Fruit fly (Drosophila melanogaster) whole organism, prepupa: ENCODE data around the gene ND-B16.6.

Source experiments
- Blimp-1 ChIP-seq: fragments of 200-800 bp; sonication (Bioruptor generic); optimal IDR thresholded peaks from 3 replicates; lab custom pipeline; 2017; ENCODE audit warnings: missing biosample characterization, missing genetic modification characterization, mild to moderate bottlenecking, moderate library complexity, missing genetic modification reagents
- CG10631 ChIP-seq: fragments of 200-800 bp; sonication (Bioruptor generic); optimal IDR thresholded peaks from 2 replicates; lab custom pipeline; 2016; ENCODE audit warnings: missing biosample characterization, missing genetic modification characterization
- CG10669 ChIP-seq: fragments of 200-800 bp; sonication (Bioruptor generic); optimal IDR thresholded peaks from 3 replicates; lab custom pipeline; 2018; ENCODE audit warnings: missing biosample characterization, mild to moderate bottlenecking, missing genetic modification characterization, moderate library complexity
- CG11762 ChIP-seq: fragments of 200-800 bp; sonication (Bioruptor generic); optimal IDR thresholded peaks from 3 replicates; lab custom pipeline; 2016; ENCODE audit warnings: missing biosample characterization, missing genetic modification characterization; ENCODE audit not compliant: insufficient read depth
- CG11902 ChIP-seq: fragments of 200-800 bp; sonication (Bioruptor generic); optimal IDR thresholded peaks from 3 replicates; lab custom pipeline; 2016; ENCODE audit warnings: missing biosample characterization, missing genetic modification characterization
- CG15336 ChIP-seq: fragments of 200-800 bp; sonication (Bioruptor generic); IDR thresholded peaks from 2 replicates; pipeline ENCODE4 v1.3.6; 2022; ENCODE audit warnings: missing biosample characterization, missing genetic modification characterization
- CG1621 ChIP-seq: fragments of 200-800 bp; sonication (Bioruptor generic); optimal IDR thresholded peaks from 3 replicates; lab custom pipeline; 2018; ENCODE audit warnings: missing biosample characterization, mild to moderate bottlenecking, missing genetic modification characterization
- CG16779 ChIP-seq: fragments of 200-800 bp; sonication (Bioruptor generic); optimal IDR thresholded peaks from 3 replicates; lab custom pipeline; 2017; ENCODE audit warnings: missing biosample characterization, mild to moderate bottlenecking, missing genetic modification characterization
- CG3032 ChIP-seq: fragments of 200-800 bp; optimal IDR thresholded peaks from 2 replicates; lab custom pipeline; 2019; ENCODE audit warnings: missing biosample characterization, mild to moderate bottlenecking, missing genetic modification characterization, moderate library complexity
- CG31627 ChIP-seq: fragments of 200-800 bp; sonication (Bioruptor generic); optimal IDR thresholded peaks from 3 replicates; lab custom pipeline; 2016; ENCODE audit warnings: missing biosample characterization, missing genetic modification characterization
- CG32006 ChIP-seq: fragments of 200-800 bp; sonication (Bioruptor generic); optimal IDR thresholded peaks from 3 replicates; lab custom pipeline; 2017; ENCODE audit warnings: missing biosample characterization, mild to moderate bottlenecking, missing genetic modification characterization
- CG34406 ChIP-seq: fragments of 200-800 bp; sonication (Bioruptor generic); optimal IDR thresholded peaks from 3 replicates; lab custom pipeline; 2016; ENCODE audit warnings: missing biosample characterization, missing genetic modification characterization
- CG6163 ChIP-seq: fragments of 200-800 bp; sonication (Bioruptor generic); IDR thresholded peaks from 3 replicates; pipeline ENCODE4 v1.3.6; 2022; ENCODE audit warnings: missing biosample characterization, missing genetic modification characterization
- CG6276 ChIP-seq: fragments of 200-800 bp; sonication (Bioruptor generic); optimal IDR thresholded peaks from 2 replicates; lab custom pipeline; 2017; ENCODE audit warnings: missing biosample characterization, mild to moderate bottlenecking, missing genetic modification characterization
- CG6792 ChIP-seq: fragments of 200-800 bp; sonication (Bioruptor generic); optimal IDR thresholded peaks from 3 replicates; lab custom pipeline; 2016; ENCODE audit warnings: missing biosample characterization, missing genetic modification characterization
- CG6808 ChIP-seq: fragments of 200-800 bp; sonication (Bioruptor generic); optimal IDR thresholded peaks from 3 replicates; lab custom pipeline; 2017; ENCODE audit warnings: missing biosample characterization, missing genetic modification characterization, mild to moderate bottlenecking, moderate library complexity, missing genetic modification reagents
- CG7368 ChIP-seq: fragments of 200-800 bp; sonication (Bioruptor generic); optimal IDR thresholded peaks from 3 replicates; lab custom pipeline; 2016; ENCODE audit warnings: missing biosample characterization, missing genetic modification characterization
- CG8119 ChIP-seq: fragments of 200-800 bp; sonication (Bioruptor generic); IDR thresholded peaks from 3 replicates; pipeline ENCODE4 v1.3.6; 2022; ENCODE audit warnings: missing biosample characterization, missing genetic modification characterization
- CG8319 ChIP-seq: fragments of 200-800 bp; sonication (Bioruptor generic); optimal IDR thresholded peaks from 3 replicates; lab custom pipeline; 2016; ENCODE audit warnings: missing biosample characterization, missing genetic modification characterization
- CG8632 ChIP-seq: fragments of 200-800 bp; sonication (Bioruptor generic); optimal IDR thresholded peaks from 3 replicates; lab custom pipeline; 2016; ENCODE audit warnings: missing biosample characterization, missing genetic modification characterization
- CG9139 ChIP-seq: fragments of 200-800 bp; sonication (Bioruptor generic); optimal IDR thresholded peaks from 3 replicates; lab custom pipeline; 2017; ENCODE audit warnings: missing biosample characterization, mild to moderate bottlenecking, missing genetic modification characterization
- Eip78C ChIP-seq: fragments of 200-800 bp; sonication (Bioruptor generic); peaks from one replicate; lab custom pipeline; 2016; ENCODE audit warnings: missing biosample characterization, missing genetic modification characterization
- Eip93F ChIP-seq: fragments of 200-800 bp; sonication (Bioruptor generic); optimal IDR thresholded peaks from 2 replicates; lab custom pipeline; 2016; ENCODE audit warnings: missing biosample characterization, mild to moderate bottlenecking, missing genetic modification characterization
- Ets21C ChIP-seq: fragments of 200-800 bp; sonication (Bioruptor generic); optimal IDR thresholded peaks from 3 replicates; lab custom pipeline; 2016; ENCODE audit warnings: missing biosample characterization, missing genetic modification characterization
- Hr39 ChIP-seq: fragments of 200-800 bp; sonication (Bioruptor generic); optimal IDR thresholded peaks from 2 replicates; lab custom pipeline; 2016; ENCODE audit warnings: missing biosample characterization, missing genetic modification characterization
- Hr4 ChIP-seq: fragments of 200-800 bp; sonication (Bioruptor generic); optimal IDR thresholded peaks from 3 replicates; lab custom pipeline; 2016; ENCODE audit warnings: missing biosample characterization, missing genetic modification characterization
- Lpt ChIP-seq: fragments of 200-800 bp; sonication (Bioruptor generic); optimal IDR thresholded peaks from 3 replicates; lab custom pipeline; 2016; ENCODE audit warnings: missing biosample characterization, missing genetic modification characterization
- Met ChIP-seq: fragments of 200-800 bp; sonication (Bioruptor generic); optimal IDR thresholded peaks from 3 replicates; lab custom pipeline; 2016; ENCODE audit warnings: missing biosample characterization, missing genetic modification characterization
- OdsH ChIP-seq: fragments of 200-800 bp; sonication (Bioruptor generic); optimal IDR thresholded peaks from 3 replicates; lab custom pipeline; 2016; ENCODE audit warnings: missing biosample characterization, missing genetic modification characterization
- Smox ChIP-seq: fragments of 200-800 bp; sonication (Bioruptor generic); optimal IDR thresholded peaks from 3 replicates; lab custom pipeline; 2016; ENCODE audit warnings: missing biosample characterization, missing genetic modification characterization
- Sox14 ChIP-seq: fragments of 200-800 bp; sonication (Bioruptor generic); optimal IDR thresholded peaks from 3 replicates; lab custom pipeline; 2016; ENCODE audit warnings: missing biosample characterization, missing genetic modification characterization
- Sox15 ChIP-seq: fragments of 200-800 bp; sonication (Bioruptor generic); optimal IDR thresholded peaks from 3 replicates; lab custom pipeline; 2016; ENCODE audit warnings: missing biosample characterization, missing genetic modification characterization
- achi ChIP-seq: fragments of 200-800 bp; sonication (Bioruptor generic); optimal IDR thresholded peaks from 3 replicates; lab custom pipeline; 2016; ENCODE audit warnings: missing biosample characterization, missing genetic modification characterization
- dac ChIP-seq: fragments of 200-800 bp; sonication (Bioruptor generic); optimal IDR thresholded peaks from 2 replicates; lab custom pipeline; 2017; ENCODE audit warnings: missing biosample characterization, mild to moderate bottlenecking, missing genetic modification characterization
- esn ChIP-seq: fragments of 200-800 bp; sonication (Bioruptor generic); optimal IDR thresholded peaks from 2 replicates; lab custom pipeline; 2016; ENCODE audit warnings: missing biosample characterization, mild to moderate bottlenecking, missing genetic modification characterization, moderate library complexity
- fd59A ChIP-seq: fragments of 200-800 bp; sonication (Bioruptor generic); optimal IDR thresholded peaks from 2 replicates; lab custom pipeline; 2017; ENCODE audit warnings: missing biosample characterization, mild to moderate bottlenecking, missing genetic modification characterization, missing genetic modification reagents
- fd85E ChIP-seq: fragments of 200-800 bp; sonication (Bioruptor generic); optimal IDR thresholded peaks from 3 replicates; lab custom pipeline; 2016; ENCODE audit warnings: missing biosample characterization, missing genetic modification characterization
- fkh ChIP-seq: fragments of 200-800 bp; sonication (Bioruptor generic); optimal IDR thresholded peaks from 3 replicates; lab custom pipeline; 2017; ENCODE audit warnings: missing biosample characterization, mild to moderate bottlenecking, missing genetic modification characterization, moderate library complexity
- lz ChIP-seq: fragments of 200-800 bp; sonication (Bioruptor generic); optimal IDR thresholded peaks from 3 replicates; lab custom pipeline; 2016; ENCODE audit warnings: missing biosample characterization, missing genetic modification characterization
- net ChIP-seq: fragments of 200-800 bp; sonication (Bioruptor generic); optimal IDR thresholded peaks from 3 replicates; lab custom pipeline; 2016; ENCODE audit warnings: missing biosample characterization, missing genetic modification characterization
- salr ChIP-seq, 2 experiments: fragments of 200-800 bp; sonication (Bioruptor generic); optimal IDR thresholded peaks; 3 replicates each; lab custom pipeline; 2016 to 2018; ENCODE audit warnings: missing biosample characterization in 2 of 2, missing genetic modification characterization in 2 of 2, mild to moderate bottlenecking in 1 of 2
- spab ChIP-seq: fragments of 200-800 bp; sonication (Bioruptor generic); optimal IDR thresholded peaks from 2 replicates; lab custom pipeline; 2017; ENCODE audit warnings: missing biosample characterization, mild to moderate bottlenecking, missing genetic modification characterization, missing genetic modification reagents
- ss ChIP-seq, 2 experiments: fragments of 200-800 bp; sonication (Bioruptor generic); optimal IDR thresholded peaks; 2 replicates in 1 of 2; 3 replicates in 1 of 2; lab custom pipeline; 2017 to 2018; ENCODE audit warnings: mild to moderate bottlenecking in 2 of 2, missing biosample characterization in 2 of 2, missing genetic modification characterization in 2 of 2, moderate library complexity in 1 of 2
- topi ChIP-seq: fragments of 200-800 bp; sonication (Bioruptor generic); optimal IDR thresholded peaks from 3 replicates; lab custom pipeline; 2016; ENCODE audit warnings: missing biosample characterization, missing genetic modification characterization

Gene ND-B16.6

dm6 chrX:6343786-6344537 is 6.2 kb downstream of the ND-B16.6 start (continued):
- peak; percentile 74 for TF ChIP-seq CG34406 (GFP tag; lab: Kevin White, UChicago)
- TF ChIP-seq Sox14: peak; percentile 91
- peak; percentile 88 for TF ChIP-seq CG6792 (GFP tag; lab: Kevin White, UChicago)
- peak; percentile 66 for TF ChIP-seq CG10669
- peak; percentile 93 for TF ChIP-seq esn (GFP tag; lab: Kevin White, UChicago)
- TF ChIP-seq net (GFP tag; lab: Kevin White, UChicago): peak; percentile 88
- peak; percentile 94 for TF ChIP-seq Met (GFP tag; lab: Kevin White, UChicago)
- peak; percentile 73 for TF ChIP-seq CG11902 (GFP tag; lab: Kevin White, UChicago)
- TF ChIP-seq OdsH (GFP tag; lab: Kevin White, UChicago): peak; percentile 86
- peak; percentile 84 for TF ChIP-seq CG10631 (GFP tag; lab: Kevin White, UChicago)
- TF ChIP-seq Hr39 (GFP tag; lab: Kevin White, UChicago): peak; percentile 92
- peak; percentile 33 for TF ChIP-seq fkh
- TF ChIP-seq CG9139 (GFP tag; lab: Kevin White, UChicago): peak; percentile 26
- peak; percentile 65 to 73 for TF ChIP-seq ss (GFP tag; optimal IDR thresholded peaks at IDR 0.05; lab: Kevin White, UChicago)
- TF ChIP-seq Hr4: peak; percentile 84
- TF ChIP-seq CG16779: peak; percentile 23
- peak; percentile 76 for TF ChIP-seq dac
- peak; percentile 47 for TF ChIP-seq Blimp-1 (GFP tag; lab: Kevin White, UChicago)
- TF ChIP-seq topi: peak; percentile 96
- peak; percentile 45 for TF ChIP-seq fd85E (GFP tag; lab: Kevin White, UChicago)
- TF ChIP-seq CG7368 (GFP tag; lab: Kevin White, UChicago): peak; percentile 63

DNA sequence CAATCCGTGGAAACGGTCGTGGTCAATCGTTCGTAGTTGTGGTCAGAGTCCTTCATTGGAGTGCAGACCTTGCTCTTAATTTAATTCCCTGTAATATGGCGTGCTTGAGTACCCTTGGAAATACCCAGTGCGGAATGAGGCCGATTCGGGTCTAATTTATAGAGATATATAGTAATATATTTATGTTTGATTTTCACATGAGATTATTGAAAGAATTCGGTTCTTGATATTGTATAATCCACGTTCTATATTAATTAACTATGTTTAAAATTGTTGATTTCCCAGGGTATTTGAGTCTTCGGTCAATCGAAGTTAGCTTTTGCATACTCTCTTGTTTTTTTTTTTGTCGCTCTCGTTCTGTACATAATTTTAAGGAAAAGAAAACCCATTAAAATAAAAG is 6.9 kb downstream of the ND-B16.6 start:
- peak; percentile 13 for TF ChIP-seq Hr39 (GFP tag; lab: Kevin White, UChicago)
- peak; percentile 37 for TF ChIP-seq achi (GFP tag; lab: Kevin White, UChicago)
- TF ChIP-seq CG16779: no peak
- peak; percentile 39 for TF ChIP-seq CG10669
- no peak for TF ChIP-seq Ets21C (GFP tag; lab: Kevin White, UChicago)
- TF ChIP-seq CG8119: 0 out of 3 replicates have a peak, but pooled peaks have one; percentile 27
- TF ChIP-seq CG9139 (GFP tag; lab: Kevin White, UChicago): no peak
- peak; percentile 55 for TF ChIP-seq topi
- no peak for TF ChIP-seq Blimp-1 (GFP tag; lab: Kevin White, UChicago)
- peak; percentile 2 for TF ChIP-seq CG31627
- peak; percentile 13 for TF ChIP-seq lz
- peak; percentile 1 for TF ChIP-seq CG3032
- TF ChIP-seq Lpt: no peak
- TF ChIP-seq Smox (GFP tag; lab: Kevin White, UChicago): peak; percentile 50
- peak; percentile 32; the same call in 1 of the 3 replicates for TF ChIP-seq CG6163 (GFP tag; lab: Robert Waterston, UW)
- peak; percentile 27 for TF ChIP-seq CG6792 (GFP tag; lab: Kevin White, UChicago)
- TF ChIP-seq Hr4: no peak
- TF ChIP-seq Sox15: no peak
- no peak for TF ChIP-seq CG6276 (GFP tag; lab: Kevin White, UChicago)
- TF ChIP-seq CG15336 (GFP tag; lab: Robert Waterston, UW): peak; percentile 20; the same call in 1 of the 2 replicates
- peak; percentile 81 for TF ChIP-seq Eip78C (GFP tag; lab: Kevin White, UChicago)
- no peak for TF ChIP-seq CG1621 (tag; lab: Kevin White, UChicago)
- TF ChIP-seq CG8319 (GFP tag; lab: Kevin White, UChicago): no peak
- TF ChIP-seq CG8632 (GFP tag; lab: Kevin White, UChicago): peak; percentile 28
- TF ChIP-seq dac: no peak
- peak; percentile 19 for TF ChIP-seq CG34406 (GFP tag; lab: Kevin White, UChicago)
- TF ChIP-seq spab (GFP tag; lab: Kevin White, UChicago): peak; percentile 8
- no peak for TF ChIP-seq fkh
- no peak for TF ChIP-seq CG6808
- TF ChIP-seq esn (GFP tag; lab: Kevin White, UChicago): peak; percentile 46
- no peak for TF ChIP-seq fd85E (GFP tag; lab: Kevin White, UChicago)
- TF ChIP-seq Eip93F (GFP tag; lab: Kevin White, UChicago): no peak
- TF ChIP-seq fd59A (GFP tag; lab: Kevin White, UChicago): no peak
- no peak for TF ChIP-seq CG11762
- TF ChIP-seq salr (GFP tag; optimal IDR thresholded peaks at IDR 0.05; lab: Kevin White, UChicago): no peak
- TF ChIP-seq net (GFP tag; lab: Kevin White, UChicago): no peak
- no peak for TF ChIP-seq Sox14
- TF ChIP-seq CG7368 (GFP tag; lab: Kevin White, UChicago): no peak
- TF ChIP-seq Met (GFP tag; lab: Kevin White, UChicago): peak; percentile 53
- TF ChIP-seq ss (GFP tag; optimal IDR thresholded peaks at IDR 0.05; lab: Kevin White, UChicago): no peak
- peak; percentile 50 for TF ChIP-seq OdsH (GFP tag; lab: Kevin White, UChicago)
- peak; percentile 40 for TF ChIP-seq CG32006 (GFP tag; lab: Kevin White, UChicago)
- no peak for TF ChIP-seq CG11902 (GFP tag; lab: Kevin White, UChicago)
